Fruit fly (Drosophila melanogaster): ENCODE measurements around the gene boi.

The boi gene

DNA sequence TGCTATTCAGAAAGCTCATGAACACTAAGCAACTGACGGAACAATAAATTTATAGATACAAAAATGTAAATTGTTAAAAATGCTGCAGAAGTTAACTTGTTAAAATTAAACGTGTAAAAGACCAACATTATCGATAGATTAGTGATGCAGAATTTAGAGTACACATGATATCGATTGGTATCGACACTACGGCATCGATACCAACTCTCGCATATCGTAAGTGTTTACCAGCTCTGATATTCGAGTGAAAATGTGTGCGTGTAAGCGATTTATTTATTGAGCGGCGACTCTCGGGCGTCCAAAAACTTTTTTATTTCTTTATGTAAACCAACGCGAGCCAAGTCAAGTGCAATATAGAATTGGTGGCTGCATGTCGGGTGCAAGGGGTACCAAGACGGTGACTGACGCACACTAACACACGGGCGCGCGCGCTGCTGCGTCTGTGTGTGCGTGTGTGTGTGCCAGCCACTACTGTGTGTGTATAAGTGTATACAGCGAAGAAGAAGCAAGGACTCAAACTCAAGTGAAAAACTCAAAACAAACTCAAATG is 22.0 kb downstream of the boi start, which contains the start of gene z (continued):
- TF ChIP-seq tna (GFP tag; IDR thresholded peaks at IDR 0.05; ENCODE audit: partially characterized antibody), result peak; percentile 79
- TF ChIP-seq CG3407 (GFP tag; optimal IDR thresholded peaks at IDR 0.05), result no peak
- TF ChIP-seq CG11456 (GFP tag; IDR thresholded peaks at IDR 0.05), result no peak
- TF ChIP-seq Dip3 (GFP tag; optimal IDR thresholded peaks at IDR 0.05), result no peak
- no peak for TF ChIP-seq CG12071 (GFP tag; optimal IDR thresholded peaks at IDR 0.05)
- no peak for TF ChIP-seq CG12155 (GFP tag; optimal IDR thresholded peaks at IDR 0.05)
- no peak for TF ChIP-seq Dbx (GFP tag; IDR thresholded peaks at IDR 0.05)
- TF ChIP-seq CG1233 (GFP tag; optimal IDR thresholded peaks at IDR 0.05), result no peak
- no peak for TF ChIP-seq crol (GFP tag; IDR thresholded peaks at IDR 0.05)
- TF ChIP-seq Nf-YC (tag; optimal IDR thresholded peaks at IDR 0.05), result peak; percentile 29
- TF ChIP-seq sens-2 (GFP tag; IDR thresholded peaks at IDR 0.05), result no peak
- no peak for TF ChIP-seq CG6175 (GFP tag; IDR thresholded peaks at IDR 0.05)
- no peak for TF ChIP-seq NC2α (GFP tag; optimal IDR thresholded peaks at IDR 0.05)
- TF ChIP-seq her (GFP tag; optimal IDR thresholded peaks at IDR 0.05), result no peak
- no peak for TF ChIP-seq vvl (GFP tag; IDR thresholded peaks at IDR 0.05)
- no peak for TF ChIP-seq CG17568 (GFP tag; optimal IDR thresholded peaks at IDR 0.05)
- TF ChIP-seq Bgb (GFP tag; IDR thresholded peaks at IDR 0.05; ENCODE audit: partially characterized antibody), result peak; percentile 93
- no peak for TF ChIP-seq Atf6 (GFP tag; IDR thresholded peaks at IDR 0.05)
- peak; percentile 3 for TF ChIP-seq CG17829 (tag; optimal IDR thresholded peaks at IDR 0.05)
- TF ChIP-seq trh (GFP tag; optimal IDR thresholded peaks at IDR 0.05), result no peak
- TF ChIP-seq Nf-YA (GFP tag; IDR thresholded peaks at IDR 0.05), result no peak
- no peak for TF ChIP-seq CG3838 (GFP tag; optimal IDR thresholded peaks at IDR 0.05)
- no peak for TF ChIP-seq toy (GFP tag; IDR thresholded peaks at IDR 0.05)
- TF ChIP-seq cato (GFP tag; optimal IDR thresholded peaks at IDR 0.05; ENCODE audit: borderline replicate concordance), result no peak
- TF ChIP-seq MBD-R2 (GFP tag; IDR thresholded peaks at IDR 0.05), result peak; percentile 50
- peak; percentile 75 for TF ChIP-seq Med (GFP tag)
- no peak for TF ChIP-seq CG13775 (GFP tag; optimal IDR thresholded peaks at IDR 0.05)
- no peak for TF ChIP-seq D (optimal IDR thresholded peaks at IDR 0.05)
- no peak for TF ChIP-seq D (GFP tag; optimal IDR thresholded peaks at IDR 0.05)
- no peak for TF ChIP-seq dysf (GFP tag; IDR thresholded peaks at IDR 0.05)
- no peak for TF ChIP-seq zfh2 (GFP tag; optimal IDR thresholded peaks at IDR 0.05)
- peak; percentile 27; the same call in 1 of the 3 replicates for TF ChIP-seq row (GFP tag; IDR thresholded peaks at IDR 0.05)
- TF ChIP-seq mirr (GFP tag; optimal IDR thresholded peaks at IDR 0.05), result no peak
- no peak for TF ChIP-seq MTF-1 (GFP tag; optimal IDR thresholded peaks at IDR 0.05; ENCODE audit: borderline replicate concordance)
- TF ChIP-seq da (GFP tag; optimal IDR thresholded peaks at IDR 0.05), result no peak
- no peak for TF ChIP-seq shn (GFP tag; optimal IDR thresholded peaks at IDR 0.05)
- TF ChIP-seq bsh (GFP tag; optimal IDR thresholded peaks at IDR 0.05), result no peak
- no peak for TF ChIP-seq CG8388 (GFP tag; optimal IDR thresholded peaks at IDR 0.05)
- TF ChIP-seq cas (GFP tag; IDR thresholded peaks at IDR 0.05), result no peak
- peak; percentile 47 for TF ChIP-seq CG2120 (GFP tag; optimal IDR thresholded peaks at IDR 0.05)
- TF ChIP-seq slp2 (GFP tag; optimal IDR thresholded peaks at IDR 0.05), result no peak
- no peak for TF ChIP-seq Hand (GFP tag; optimal IDR thresholded peaks at IDR 0.05)
- no peak for TF ChIP-seq zfh1 (GFP tag; IDR thresholded peaks at IDR 0.05)
- peak; percentile 33 for TF ChIP-seq dm (GFP tag; optimal IDR thresholded peaks at IDR 0.05)
- TF ChIP-seq CG6683 (GFP tag; optimal IDR thresholded peaks at IDR 0.05), result no peak
- TF ChIP-seq CG3847 (GFP tag; IDR thresholded peaks at IDR 0.05), result peak; percentile 12; the same call in 1 of the 2 replicates
- peak; percentile 90 for TF ChIP-seq vnd (GFP tag; IDR thresholded peaks at IDR 0.05; ENCODE audit: partially characterized antibody)
- TF ChIP-seq Bdp1 (GFP tag; optimal IDR thresholded peaks at IDR 0.05), result no peak
- TF ChIP-seq sob (GFP tag; IDR thresholded peaks at IDR 0.05), result no peak
- no peak for TF ChIP-seq sima (GFP tag; optimal IDR thresholded peaks at IDR 0.05)
- peak; percentile 1 for TF ChIP-seq gfzf (GFP tag; optimal IDR thresholded peaks at IDR 0.05)
- no peak for TF ChIP-seq Gug (GFP tag; IDR thresholded peaks at IDR 0.05)

Data from whole organism, embryonic.